Fruit fly (Drosophila melanogaster) whole organism, wandering third instar larva: ENCODE measurements around the gene CG10761.
A peak's percentile ranks its signal among the peaks of the same experiment; 100 is the strongest.

Source experiments
- Abd-B ChIP-seq: fragments of >200 bp; optimal IDR thresholded peaks from 2 replicates; lab custom pipeline; 2017; ENCODE audit warnings: missing biosample characterization, missing genetic modification characterization
- Dfd ChIP-seq: fragments of >200 bp; optimal IDR thresholded peaks from 2 replicates; lab custom pipeline; 2017; ENCODE audit warnings: missing biosample characterization, missing genetic modification characterization
- HLH106 ChIP-seq: fragments of 200-800 bp; optimal IDR thresholded peaks from 3 replicates; lab custom pipeline; 2019; ENCODE audit warnings: missing biosample characterization, mild to moderate bottlenecking, missing genetic modification characterization, moderate library complexity
- Hnf4 ChIP-seq: fragments of 200-800 bp; sonication (Bioruptor generic); optimal IDR thresholded peaks from 2 replicates; lab custom pipeline; 2016; ENCODE audit warnings: missing biosample characterization, mild to moderate bottlenecking, missing genetic modification characterization
- Mio ChIP-seq: sonication (Bioruptor generic); optimal IDR thresholded peaks from 2 replicates; lab custom pipeline; 2016; ENCODE audit warnings: missing biosample characterization, missing genetic modification characterization
- OdsH ChIP-seq: fragments of 200-800 bp; sonication (Bioruptor generic); optimal IDR thresholded peaks from 2 replicates; lab custom pipeline; 2016; ENCODE audit warnings: missing biosample characterization, mild to moderate bottlenecking, missing genetic modification characterization
- Rel ChIP-seq, 2 experiments: fragments of 200-800 bp; sonication (Bioruptor generic) in 1 of 2; optimal IDR thresholded peaks; 2 replicates in 1 of 2; 3 replicates in 1 of 2; lab custom pipeline; 2016 to 2019; ENCODE audit warnings: mild to moderate bottlenecking in 2 of 2, missing biosample characterization in 2 of 2, missing genetic modification characterization in 2 of 2, moderate library complexity in 1 of 2
- Sp1 ChIP-seq: fragments of 200-800 bp; sonication (Bioruptor generic); optimal IDR thresholded peaks from 3 replicates; lab custom pipeline; 2019; ENCODE audit warnings: missing biosample characterization, mild to moderate bottlenecking, missing genetic modification characterization, moderate library complexity
- br ChIP-seq: fragments of 200-800 bp; sonication (Bioruptor generic); optimal IDR thresholded peaks from 2 replicates; lab custom pipeline; 2016; ENCODE audit warnings: missing biosample characterization, missing genetic modification characterization
- dsf ChIP-seq: sonication (Bioruptor generic); optimal IDR thresholded peaks from 2 replicates; lab custom pipeline; 2016; ENCODE audit warnings: missing biosample characterization, missing genetic modification characterization, borderline replicate concordance
- ey ChIP-seq: fragments of 200-800 bp; sonication (Bioruptor generic); optimal IDR thresholded peaks from 2 replicates; lab custom pipeline; 2016; ENCODE audit warnings: missing biosample characterization, missing genetic modification characterization
- foxo ChIP-seq, 2 experiments: fragments of 200-800 bp; sonication (Bioruptor generic); optimal IDR thresholded peaks; 2 replicates in 1 of 2; 3 replicates in 1 of 2; lab custom pipeline; 2016 to 2017; ENCODE audit warnings: missing biosample characterization in 2 of 2, missing genetic modification characterization in 2 of 2
- fru ChIP-seq: fragments of 200-800 bp; sonication (Bioruptor generic); optimal IDR thresholded peaks from 3 replicates; lab custom pipeline; 2016; ENCODE audit warnings: missing biosample characterization, mild to moderate bottlenecking, missing genetic modification characterization
- h ChIP-seq: fragments of 200-800 bp; sonication (Bioruptor generic); optimal IDR thresholded peaks from 3 replicates; lab custom pipeline; 2016; ENCODE audit warnings: missing biosample characterization, mild to moderate bottlenecking, missing genetic modification characterization
- psq ChIP-seq: fragments of 200-800 bp; sonication (Bioruptor generic); optimal IDR thresholded peaks from 3 replicates; lab custom pipeline; 2017; ENCODE audit warnings: missing biosample characterization, mild to moderate bottlenecking, missing genetic modification characterization, moderate library complexity
- rgr ChIP-seq: fragments of 200-800 bp; sonication (Bioruptor generic); optimal IDR thresholded peaks from 3 replicates; lab custom pipeline; 2016; ENCODE audit warnings: missing biosample characterization, mild to moderate bottlenecking, missing genetic modification characterization
- sage ChIP-seq: fragments of 200-800 bp; sonication (Bioruptor generic); optimal IDR thresholded peaks from 2 replicates; lab custom pipeline; 2016; ENCODE audit warnings: missing biosample characterization, mild to moderate bottlenecking, missing genetic modification characterization
- sv ChIP-seq: fragments of 200-800 bp; sonication (Bioruptor generic); optimal IDR thresholded peaks from 3 replicates; lab custom pipeline; 2016; ENCODE audit warnings: missing biosample characterization, missing genetic modification characterization
- tai ChIP-seq: sonication (Bioruptor generic); optimal IDR thresholded peaks from 2 replicates; lab custom pipeline; 2016; ENCODE audit warnings: missing biosample characterization, missing genetic modification characterization
- woc ChIP-seq: sonication (Bioruptor generic); optimal IDR thresholded peaks from 2 replicates; lab custom pipeline; 2016; ENCODE audit warnings: missing biosample characterization, mild to moderate bottlenecking, missing genetic modification characterization

Gene CG10761

DNA sequence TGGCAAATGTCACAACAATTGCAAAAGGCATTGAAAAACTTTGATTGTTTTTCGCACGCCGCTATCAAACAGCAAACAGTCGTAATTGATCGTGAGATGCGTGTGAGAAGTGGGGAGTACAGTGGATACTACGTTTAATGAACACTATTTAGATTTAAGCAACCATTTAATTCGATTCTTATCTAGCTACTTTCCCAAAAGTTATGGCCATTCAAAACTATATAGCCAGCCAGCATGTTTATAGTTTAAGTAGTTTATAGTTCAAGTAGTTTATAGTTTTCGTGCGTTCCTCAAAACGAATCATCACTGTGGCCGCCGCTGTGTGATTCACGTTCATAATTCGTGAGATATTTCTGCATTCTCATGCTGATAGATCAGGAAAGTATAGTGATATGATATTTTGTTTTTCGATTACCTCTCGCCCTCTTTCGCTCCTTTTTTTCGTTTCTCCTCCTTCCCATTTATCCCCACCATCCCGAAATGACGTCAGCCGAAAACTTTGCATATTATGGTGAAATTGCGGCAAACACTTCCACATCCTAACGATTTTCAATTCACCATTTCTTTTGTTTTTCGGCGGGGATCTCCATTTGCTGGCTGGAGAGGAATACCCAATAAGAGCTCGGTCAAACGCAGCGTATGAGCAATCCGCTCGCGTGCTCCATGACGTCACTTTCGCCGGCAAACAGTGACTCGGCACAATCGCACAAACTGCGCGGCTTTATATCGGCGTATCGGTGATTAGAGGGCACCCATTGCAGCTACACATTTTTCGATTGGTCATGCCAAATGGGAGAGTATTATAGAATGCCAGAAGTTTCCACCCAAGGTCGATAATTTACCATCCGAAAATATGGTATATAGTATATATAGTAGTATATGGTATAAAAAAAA, 49.0 kb downstream of the CG10761 start:
- TF ChIP-seq Sp1: no peak
- TF ChIP-seq tai (GFP tag; lab: Kevin White, UChicago): no peak
- TF ChIP-seq dsf: no peak
- TF ChIP-seq Rel (GFP tag; optimal IDR thresholded peaks at IDR 0.05; lab: Kevin White, UChicago): no peak
- peak; percentile 91 for TF ChIP-seq Rel (tag; optimal IDR thresholded peaks at IDR 0.05; lab: Kevin White, UChicago)
- peak; percentile 22 for TF ChIP-seq HLH106
- no peak for TF ChIP-seq woc (GFP tag; lab: Kevin White, UChicago)
- no peak for TF ChIP-seq Mio (GFP tag; lab: Kevin White, UChicago)
- peak; percentile 29 for TF ChIP-seq sv (GFP tag; lab: Kevin White, UChicago)
- TF ChIP-seq ey (GFP tag; lab: Kevin White, UChicago): peak; percentile 17
- peak; percentile 27 for TF ChIP-seq Hnf4 (GFP tag; lab: Kevin White, UChicago)
- TF ChIP-seq rgr: peak; percentile 33
- peak; percentile 36 for TF ChIP-seq psq (GFP tag; lab: Kevin White, UChicago)
- TF ChIP-seq br (GFP tag; lab: Kevin White, UChicago): peak; percentile 47
- no peak for TF ChIP-seq Abd-B (GFP tag; lab: Kevin White, UChicago)
- peak; percentile 46 for TF ChIP-seq h (GFP tag; lab: Kevin White, UChicago)
- TF ChIP-seq fru (GFP tag; lab: Kevin White, UChicago): peak; percentile 42
- peak in 1 of 2 experiments; percentile 58 for TF ChIP-seq foxo (GFP tag; optimal IDR thresholded peaks at IDR 0.05; lab: Kevin White, UChicago)

DNA sequence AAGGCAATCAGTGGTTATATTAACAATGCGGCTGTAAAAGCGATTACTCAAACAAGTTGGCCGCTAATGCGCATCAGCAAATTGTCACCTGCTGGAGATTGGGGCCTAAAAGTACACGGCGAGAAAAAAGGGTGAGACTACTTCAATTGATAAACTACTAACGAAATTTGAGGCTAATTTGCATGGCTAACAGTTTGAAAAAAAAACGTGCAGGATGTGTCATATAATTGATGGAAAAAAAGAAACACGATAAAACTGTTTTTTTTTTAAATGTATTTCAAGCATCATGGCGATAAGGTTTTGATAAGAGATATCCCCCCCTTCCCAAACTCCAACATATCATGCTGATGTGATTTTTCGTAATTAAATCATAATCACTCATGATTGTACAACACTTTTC, 49.9 kb downstream of the CG10761 start:
- no peak for TF ChIP-seq sage
- peak; percentile 53 for TF ChIP-seq ey (GFP tag; lab: Kevin White, UChicago)
- peak; percentile 40 for TF ChIP-seq Dfd (GFP tag; lab: Kevin White, UChicago)
- peak; percentile 62 for TF ChIP-seq fru (GFP tag; lab: Kevin White, UChicago)
- no peak for TF ChIP-seq br (GFP tag; lab: Kevin White, UChicago)
- peak; percentile 11 for TF ChIP-seq h (GFP tag; lab: Kevin White, UChicago)
- peak; percentile 20 for TF ChIP-seq OdsH (GFP tag; lab: Kevin White, UChicago)
- peak; percentile 32 for TF ChIP-seq rgr
- peak; percentile 27 for TF ChIP-seq Sp1
- peak in 1 of 2 experiments; percentile 58 for TF ChIP-seq foxo (GFP tag; optimal IDR thresholded peaks at IDR 0.05; lab: Kevin White, UChicago)
- TF ChIP-seq, all 38 proteins: peak for 8
